Fruit fly (Drosophila melanogaster) whole organism, adult: ENCODE results near the gene CG34163.

ENCODE experiments used
- CG1620 ChIP-seq: fragments of 200-800 bp; sonication (Bioruptor generic); optimal IDR thresholded peaks from 2 replicates; lab custom pipeline; 2016; ENCODE audit warnings: missing biosample characterization, missing genetic modification characterization
- Crg-1 ChIP-seq: fragments of 200-800 bp; sonication (Bioruptor generic); optimal IDR thresholded peaks from 2 replicates; lab custom pipeline; 2016; ENCODE audit warnings: missing biosample characterization, missing genetic modification characterization
- Hr96 ChIP-seq: fragments of 200-800 bp; sonication (Bioruptor generic); optimal IDR thresholded peaks from 2 replicates; lab custom pipeline; 2016; ENCODE audit warnings: missing biosample characterization, missing genetic modification characterization

- TF ChIP-seq Crg-1 (GFP tag; lab: Kevin White, UChicago) (no peak), Hr96 (GFP tag; lab: Kevin White, UChicago) (no peak), CG1620 (GFP tag; lab: Kevin White, UChicago) (no peak)
Observed at dm6 chr2L:12007853-12008252, 19.8 kb downstream of the CG34163 start, which contains the start of gene Rh5.
